Worm (Caenorhabditis elegans) whole organism, L4 larva: ENCODE measurements around the gene C13A2.12.
A peak's percentile ranks its signal among the peaks of the same experiment; 100 is the strongest.

Experiments used
- D1046.2 ChIP-seq: fragments of 200-800 bp; sonication (Bioruptor generic); IDR thresholded peaks from 2 replicates; pipeline ENCODE4 v1.3.6; 2022; ENCODE audit warnings: missing genetic modification characterization, missing compliant biosample characterization
- F10B5.3 ChIP-seq: sonication (generic microtip); optimal IDR thresholded peaks from 2 replicates; lab custom pipeline; 2016; ENCODE audit warnings: mild to moderate bottlenecking, missing genetic modification characterization, missing compliant biosample characterization
- F37D6.2 ChIP-seq: sonication (generic microtip); optimal IDR thresholded peaks from 2 replicates; lab custom pipeline; 2016; ENCODE audit warnings: mild to moderate bottlenecking, missing genetic modification characterization, missing compliant biosample characterization
- F44E2.7 ChIP-seq: fragments of 200-800 bp; sonication (Bioruptor generic); IDR thresholded peaks from 2 replicates; pipeline ENCODE4 v2.1.2; 2022; ENCODE audit warnings: missing genetic modification characterization, missing compliant biosample characterization
- F49E8.2 ChIP-seq: sonication (generic microtip); optimal IDR thresholded peaks from 2 replicates; lab custom pipeline; 2016; ENCODE audit warnings: missing compliant biosample characterization, mild to moderate bottlenecking, missing genetic modification characterization, borderline replicate concordance
- R02D3.7 ChIP-seq: fragments of 150-350 bp; sonication (generic microtip); optimal IDR thresholded peaks from 3 replicates; lab custom pipeline; 2014; ENCODE audit warnings: missing biosample characterization, missing genetic modification characterization
- Y75B8A.6 ChIP-seq: fragments of 200-800 bp; sonication (Bioruptor generic); IDR thresholded peaks from 2 replicates; pipeline ENCODE4 v1.3.6; 2022; ENCODE audit warnings: missing genetic modification reagents, missing genetic modification characterization, missing compliant biosample characterization
- ZK546.5 ChIP-seq, 2 experiments: sonication (generic microtip); optimal IDR thresholded peaks; 2 replicates each; lab custom pipeline; 2017; ENCODE audit warnings: missing biosample characterization in 2 of 2, missing genetic modification characterization in 2 of 2
- arid-1 ChIP-seq: fragments of 200-800 bp; sonication (Bioruptor generic); conservative IDR thresholded peaks from 2 replicates; pipeline ENCODE4 v1.3.6; 2022; ENCODE audit warnings: missing genetic modification reagents, missing genetic modification characterization, missing compliant biosample characterization
- ceh-20 ChIP-seq: fragments of 200-800 bp; sonication (Bioruptor generic); IDR thresholded peaks from 2 replicates; pipeline ENCODE4 v1.3.6; 2022; ENCODE audit warnings: missing genetic modification reagents, missing genetic modification characterization, missing compliant biosample characterization
- ceh-32 ChIP-seq: sonication (generic microtip); optimal IDR thresholded peaks from 2 replicates; lab custom pipeline; 2016; ENCODE audit warnings: mild to moderate bottlenecking, missing genetic modification characterization, missing compliant biosample characterization; ENCODE audit not compliant: poor library complexity
- ceh-82 ChIP-seq: sonication (generic microtip); optimal IDR thresholded peaks from 2 replicates; lab custom pipeline; 2017; ENCODE audit warnings: missing biosample characterization, missing genetic modification characterization
- ces-1 ChIP-seq: fragments of 150-350 bp; sonication (generic microtip); optimal IDR thresholded peaks from 4 replicates; lab custom pipeline; 2014; ENCODE audit warnings: missing biosample characterization, missing genetic modification reagents, missing genetic modification characterization
- daf-12 ChIP-seq: fragments of 150-350 bp; optimal IDR thresholded peaks from 2 replicates; lab custom pipeline; 2014; ENCODE audit warnings: missing biosample characterization, missing genetic modification reagents, missing genetic modification characterization
- daf-16 ChIP-seq, 3 experiments: sonication (generic microtip); optimal IDR thresholded peaks; 2 replicates each; lab custom pipeline; 2016 to 2017; ENCODE audit warnings: missing genetic modification characterization in 3 of 3, missing genetic modification reagents in 3 of 3, mild to moderate bottlenecking in 2 of 3, missing compliant biosample characterization in 2 of 3, missing biosample characterization in 1 of 3, moderate library complexity in 1 of 3
- daf-19 ChIP-seq: fragments of 200-800 bp; sonication (Bioruptor generic); conservative IDR thresholded peaks from 2 replicates; pipeline ENCODE4 v1.3.6; 2022; ENCODE audit warnings: missing genetic modification characterization, missing compliant biosample characterization
- daf-8 ChIP-seq: fragments of 200-800 bp; sonication (Bioruptor generic); IDR thresholded peaks from 2 replicates; pipeline ENCODE4 v1.3.6; 2022; ENCODE audit warnings: missing genetic modification characterization, missing compliant biosample characterization
- dmd-9 ChIP-seq: fragments of 200-800 bp; sonication (Bioruptor generic); IDR thresholded peaks from 2 replicates; pipeline ENCODE4 v1.3.6; 2022; ENCODE audit warnings: missing genetic modification reagents, missing genetic modification characterization, missing compliant biosample characterization
- dpl-1 ChIP-seq: fragments of 150-350 bp; optimal IDR thresholded peaks from 2 replicates; lab custom pipeline; 2014; ENCODE audit warnings: missing biosample characterization, missing genetic modification reagents, missing genetic modification characterization
- duxl-1 ChIP-seq: sonication (generic microtip); optimal IDR thresholded peaks from 2 replicates; lab custom pipeline; 2016; ENCODE audit warnings: mild to moderate bottlenecking, missing genetic modification characterization, moderate library complexity, missing compliant biosample characterization; ENCODE audit not compliant: poor library complexity
- egl-27 ChIP-seq: sonication (generic microtip); optimal IDR thresholded peaks from 3 replicates; lab custom pipeline; 2017; ENCODE audit warnings: missing biosample characterization, missing genetic modification reagents, missing genetic modification characterization
- gei-8 ChIP-seq: fragments of 200-800 bp; sonication (Bioruptor generic); optimal IDR thresholded peaks from 2 replicates; lab custom pipeline; 2018; ENCODE audit warnings: mild to moderate bottlenecking, missing genetic modification characterization, missing compliant biosample characterization
- hlh-11 ChIP-seq: fragments of 200-800 bp; sonication (Bioruptor generic); optimal IDR thresholded peaks from 2 replicates; lab custom pipeline; 2018; ENCODE audit warnings: mild to moderate bottlenecking, missing genetic modification characterization, missing compliant biosample characterization
- hlh-30 ChIP-seq: sonication (generic microtip); optimal IDR thresholded peaks from 2 replicates; lab custom pipeline; 2017; ENCODE audit warnings: antibody characterized with exemption, mild to moderate bottlenecking, missing genetic modification characterization, missing compliant biosample characterization; ENCODE audit not compliant: insufficient read depth
- lin-1 ChIP-seq: fragments of 200-800 bp; sonication (Bioruptor generic); IDR thresholded peaks from 2 replicates; pipeline ENCODE4 v1.3.6; 2022; ENCODE audit warnings: missing genetic modification reagents, missing genetic modification characterization, missing compliant biosample characterization
- lin-13 ChIP-seq: fragments of 150-350 bp; optimal IDR thresholded peaks from 2 replicates; lab custom pipeline; 2014; ENCODE audit warnings: missing biosample characterization, missing genetic modification reagents, missing genetic modification characterization
- lin-15B ChIP-seq: fragments of 150-350 bp; sonication (generic microtip); optimal IDR thresholded peaks from 3 replicates; lab custom pipeline; 2014; ENCODE audit warnings: missing biosample characterization, missing genetic modification characterization
- madf-5 ChIP-seq, 2 experiments: fragments of 200-800 bp; sonication (Bioruptor generic); IDR thresholded peaks; 2 replicates each; pipeline ENCODE4 v1.3.6; 2022; ENCODE audit warnings: missing compliant biosample characterization in 2 of 2, missing genetic modification characterization in 2 of 2
- madf-9 ChIP-seq: fragments of 200-800 bp; sonication (Bioruptor generic); conservative IDR thresholded peaks from 2 replicates; pipeline ENCODE4 v1.3.6; 2022; ENCODE audit warnings: missing genetic modification reagents, missing genetic modification characterization, missing compliant biosample characterization
- mxl-3 ChIP-seq: fragments of 200-800 bp; sonication (Bioruptor generic); optimal IDR thresholded peaks from 2 replicates; lab custom pipeline; 2018; ENCODE audit warnings: mild to moderate bottlenecking, missing genetic modification characterization, missing compliant biosample characterization
- nhr-10 ChIP-seq: fragments of 150-350 bp; optimal IDR thresholded peaks from 2 replicates; lab custom pipeline; 2014; ENCODE audit warnings: missing biosample characterization, missing genetic modification characterization
- nhr-11 ChIP-seq: fragments of 150-350 bp; optimal IDR thresholded peaks from 2 replicates; lab custom pipeline; 2014; ENCODE audit warnings: missing biosample characterization, missing genetic modification characterization
- nhr-237 ChIP-seq: sonication (generic microtip); optimal IDR thresholded peaks from 2 replicates; lab custom pipeline; 2017; ENCODE audit warnings: missing biosample characterization, missing genetic modification characterization
- nhr-41 ChIP-seq: fragments of 200-800 bp; sonication (Bioruptor generic); IDR thresholded peaks from 2 replicates; pipeline ENCODE4 v1.3.6; 2022; ENCODE audit warnings: missing genetic modification reagents, missing genetic modification characterization, missing compliant biosample characterization
- nhr-42 ChIP-seq: fragments of 200-800 bp; sonication (Bioruptor generic); IDR thresholded peaks from 2 replicates; pipeline ENCODE4 v1.3.6; 2022; ENCODE audit warnings: missing genetic modification characterization, missing compliant biosample characterization
- nhr-48 ChIP-seq: sonication (generic microtip); optimal IDR thresholded peaks from 2 replicates; lab custom pipeline; 2016; ENCODE audit warnings: mild to moderate bottlenecking, missing genetic modification characterization, missing compliant biosample characterization
- nhr-6 ChIP-seq: fragments of 150-350 bp; optimal IDR thresholded peaks from 2 replicates; lab custom pipeline; 2014; ENCODE audit warnings: missing biosample characterization, missing genetic modification characterization
- php-3 ChIP-seq: fragments of 200-800 bp; sonication (Bioruptor generic); IDR thresholded peaks from 2 replicates; pipeline ENCODE4 v1.3.6; 2022; ENCODE audit warnings: missing genetic modification reagents, missing genetic modification characterization, missing compliant biosample characterization
- pqm-1 ChIP-seq: sonication (generic microtip); optimal IDR thresholded peaks from 2 replicates; lab custom pipeline; 2017; ENCODE audit warnings: missing biosample characterization, missing genetic modification characterization
- rbr-2 ChIP-seq: sonication (generic microtip); optimal IDR thresholded peaks from 2 replicates; lab custom pipeline; 2016; ENCODE audit warnings: missing genotype, missing genetic modification characterization, missing compliant biosample characterization
- saeg-2 ChIP-seq: fragments of 200-800 bp; sonication (Bioruptor generic); IDR thresholded peaks from 2 replicates; pipeline ENCODE4 v1.3.6; 2022; ENCODE audit warnings: missing genetic modification reagents, missing genetic modification characterization, missing compliant biosample characterization
- set-16 ChIP-seq: fragments of 200-800 bp; sonication (Bioruptor generic); IDR thresholded peaks from 2 replicates; pipeline ENCODE4 v1.3.6; 2022; ENCODE audit warnings: missing genetic modification reagents, missing genetic modification characterization, missing compliant biosample characterization
- spr-1 ChIP-seq: sonication (generic microtip); optimal IDR thresholded peaks from 2 replicates; lab custom pipeline; 2016; ENCODE audit warnings: mild to moderate bottlenecking, missing genetic modification characterization, missing compliant biosample characterization
- spr-3 ChIP-seq: fragments of 200-800 bp; sonication (Bioruptor generic); optimal IDR thresholded peaks from 2 replicates; lab custom pipeline; 2018; ENCODE audit warnings: mild to moderate bottlenecking, missing genetic modification characterization, missing compliant biosample characterization
- tra-1 ChIP-seq: fragments of 200-800 bp; sonication (Bioruptor generic); IDR thresholded peaks from 2 replicates; pipeline ENCODE4 v1.3.6; 2022; ENCODE audit warnings: missing genetic modification reagents, missing genetic modification characterization, missing compliant biosample characterization
- unc-130 ChIP-seq: sonication (generic microtip); optimal IDR thresholded peaks from 2 replicates; lab custom pipeline; 2016; ENCODE audit warnings: missing genetic modification reagents, missing genetic modification characterization, missing compliant biosample characterization
- unc-62 ChIP-seq, 3 experiments: fragments of 150-350 bp in 1 of 3; sonication (generic microtip); optimal IDR thresholded peaks in 2 of 3; peaks in 1 of 3; 1 replicate in 1 of 3; 2 replicates in 2 of 3; lab custom pipeline; 2014 to 2017; ENCODE audit warnings: missing biosample characterization in 3 of 3, missing genetic modification characterization in 3 of 3, missing genetic modification reagents in 3 of 3, missing genotype in 1 of 3
- vab-7 ChIP-seq: fragments of 200-800 bp; sonication (Bioruptor generic); IDR thresholded peaks from 2 replicates; pipeline ENCODE4 v1.3.6; 2022; ENCODE audit warnings: missing genetic modification reagents, missing genetic modification characterization, missing compliant biosample characterization
- zfp-3 ChIP-seq: fragments of 200-800 bp; sonication (Bioruptor generic); conservative IDR thresholded peaks from 2 replicates; pipeline ENCODE4 v1.3.6; 2022; ENCODE audit warnings: missing genetic modification reagents, missing genetic modification characterization, missing compliant biosample characterization
- zip-2 ChIP-seq: fragments of 150-350 bp; optimal IDR thresholded peaks from 2 replicates; lab custom pipeline; 2014; ENCODE audit warnings: missing biosample characterization, missing genetic modification characterization
- ztf-11 ChIP-seq: fragments of 150-350 bp; optimal IDR thresholded peaks from 2 replicates; lab custom pipeline; 2014; ENCODE audit warnings: missing biosample characterization, missing genetic modification characterization

C13A2.12 gene

DNA sequence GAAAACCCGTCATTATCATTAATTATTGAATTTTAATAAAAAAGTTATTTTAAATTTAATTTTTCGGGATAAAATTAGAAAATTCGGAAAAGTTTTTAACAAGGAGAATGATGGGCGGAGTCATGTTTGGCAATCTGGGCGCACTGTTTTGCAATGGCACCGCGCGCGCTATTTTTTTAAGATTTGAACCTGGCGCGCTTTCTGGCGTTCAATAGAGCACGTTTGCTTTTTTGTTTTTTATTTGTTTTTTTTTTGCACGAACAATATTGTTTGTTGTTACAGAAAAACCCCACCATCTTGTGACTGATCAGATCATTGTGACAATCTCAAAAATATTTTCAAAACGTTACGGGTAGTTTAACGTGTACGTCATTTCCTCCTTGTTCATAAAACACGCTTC is 21.9 kb upstream of the C13A2.12 start, which contains the start of gene hyls-1 (continued):
- TF ChIP-seq php-3 (GFP tag; lab: Robert Waterston, UW), result no peak
- TF ChIP-seq dmd-9 (GFP tag; lab: Robert Waterston, UW), result no peak
- TF ChIP-seq nhr-42, result 0 out of 2 replicates have a peak, but pooled peaks have one; percentile 37
- no peak for TF ChIP-seq R02D3.7 (tag; lab: Kevin White, UChicago)
- no peak for TF ChIP-seq ztf-11 (tag; lab: Kevin White, UChicago)
- TF ChIP-seq rbr-2 (tag; lab: Kevin White, UChicago), result peak; percentile 81
- no peak for TF ChIP-seq zip-2 (tag; lab: Kevin White, UChicago)
- no peak for TF ChIP-seq gei-8 (GFP tag; lab: Kevin White, UChicago)
- no peak for TF ChIP-seq tra-1 (GFP tag; lab: Robert Waterston, UW)
- TF ChIP-seq dpl-1 (GFP tag; lab: Kevin White, UChicago), result peak; percentile 93
- no peak for TF ChIP-seq F10B5.3 (tag; lab: Kevin White, UChicago)
- no peak for TF ChIP-seq lin-1 (GFP tag; lab: Robert Waterston, UW)
- TF ChIP-seq nhr-48 (tag; lab: Kevin White, UChicago), result peak; percentile 40
- peak; percentile 50 for TF ChIP-seq hlh-11 (tag; lab: Kevin White, UChicago)
- TF ChIP-seq ceh-82 (tag; lab: Kevin White, UChicago), result no peak
- peak; percentile 66 for TF ChIP-seq duxl-1 (tag; lab: Kevin White, UChicago)
- peak; percentile 65 for TF ChIP-seq lin-13 (GFP tag; lab: Kevin White, UChicago)
- no peak for TF ChIP-seq ceh-20 (GFP tag; lab: Robert Waterston, UW)
- TF ChIP-seq spr-3 (GFP tag; lab: Kevin White, UChicago), result no peak
- peak; percentile 84 for TF ChIP-seq nhr-6 (tag; lab: Kevin White, UChicago)
- no peak for TF ChIP-seq ces-1 (GFP tag; lab: Kevin White, UChicago)
- peak; percentile 54 for TF ChIP-seq lin-15B (tag; lab: Kevin White, UChicago)
- TF ChIP-seq F37D6.2 (tag; lab: Kevin White, UChicago), result peak; percentile 37
- no peak for TF ChIP-seq mxl-3 (GFP tag; lab: Kevin White, UChicago)
- peak in 1 of 2 experiments; percentile 89 for TF ChIP-seq daf-16 (GFP tag; optimal IDR thresholded peaks at IDR 0.05; lab: Kevin White, UChicago)
- TF ChIP-seq daf-16 (tag; optimal IDR thresholded peaks at IDR 0.05; lab: Kevin White, UChicago), result peak; percentile 90
- no peak for TF ChIP-seq madf-5 (GFP tag; IDR thresholded peaks at IDR 0.05; lab: Robert Waterston, UW)
- TF ChIP-seq arid-1 (GFP tag; lab: Robert Waterston, UW), result peak; percentile 42; the same call in 1 of the 2 replicates
- no peak for TF ChIP-seq Y75B8A.6
- no peak for TF ChIP-seq daf-19
- TF ChIP-seq zfp-3 (GFP tag; lab: Robert Waterston, UW), result 0 out of 2 replicates have a peak, but pooled peaks have one; percentile 37
- TF ChIP-seq nhr-11 (tag; lab: Kevin White, UChicago), result no peak
- peak; percentile 32 for TF ChIP-seq egl-27 (tag; lab: Kevin White, UChicago)
- no peak for TF ChIP-seq vab-7 (GFP tag; lab: Robert Waterston, UW)
- TF ChIP-seq daf-12 (tag; lab: Kevin White, UChicago), result no peak
- no peak for TF ChIP-seq nhr-10 (tag; lab: Kevin White, UChicago)
- TF ChIP-seq hlh-30 (tag; lab: Kevin White, UChicago), result peak; percentile 85
- no peak for TF ChIP-seq ceh-32 (tag; lab: Kevin White, UChicago)
- peak; percentile 44 for TF ChIP-seq F49E8.2
- TF ChIP-seq nhr-237 (tag; lab: Kevin White, UChicago), result no peak
- peak in 1 of 2 experiments; percentile 92 for TF ChIP-seq unc-62 (GFP tag; optimal IDR thresholded peaks at IDR 0.05 in 1 of 2; lab: Kevin White, UChicago)
- TF ChIP-seq unc-62 (tag; optimal IDR thresholded peaks at IDR 0.05; lab: Kevin White, UChicago), result no peak
- TF ChIP-seq saeg-2 (GFP tag; lab: Robert Waterston, UW), result no peak
- TF ChIP-seq ZK546.5 (tag; optimal IDR thresholded peaks at IDR 0.05; lab: Kevin White, UChicago), result no peak
- no peak for TF ChIP-seq pqm-1 (tag; lab: Kevin White, UChicago)
- no peak for TF ChIP-seq set-16 (GFP tag; lab: Robert Waterston, UW)
- TF ChIP-seq daf-8 (GFP tag; lab: Robert Waterston, UW), result no peak
- peak; percentile 50 for TF ChIP-seq unc-130 (GFP tag; lab: Kevin White, UChicago)
- no peak for TF ChIP-seq F44E2.7
- TF ChIP-seq spr-1 (tag; lab: Kevin White, UChicago), result peak; percentile 58
- no peak for TF ChIP-seq D1046.2 (GFP tag; lab: Robert Waterston, UW)
- no peak for TF ChIP-seq madf-9
- TF ChIP-seq nhr-41 (GFP tag; lab: Robert Waterston, UW), result no peak
